Fruit fly (Drosophila melanogaster): ENCODE measurements around the gene CG14273.

- TF ChIP-seq CG8478 (optimal IDR thresholded peaks at IDR 0.05) (no peak), CTCF (optimal IDR thresholded peaks at IDR 0.05) (no peak)
Measured at dm6 chr2L:8311091-8311490, 31.4 kb upstream of the CG14273 start, which contains the start of the genes CG7810 and CG7806.

Data from S2 (cell line).